Worm (Caenorhabditis elegans): Measurements from ENCODE around the gene nspa-8.

Gene nspa-8

DNA sequence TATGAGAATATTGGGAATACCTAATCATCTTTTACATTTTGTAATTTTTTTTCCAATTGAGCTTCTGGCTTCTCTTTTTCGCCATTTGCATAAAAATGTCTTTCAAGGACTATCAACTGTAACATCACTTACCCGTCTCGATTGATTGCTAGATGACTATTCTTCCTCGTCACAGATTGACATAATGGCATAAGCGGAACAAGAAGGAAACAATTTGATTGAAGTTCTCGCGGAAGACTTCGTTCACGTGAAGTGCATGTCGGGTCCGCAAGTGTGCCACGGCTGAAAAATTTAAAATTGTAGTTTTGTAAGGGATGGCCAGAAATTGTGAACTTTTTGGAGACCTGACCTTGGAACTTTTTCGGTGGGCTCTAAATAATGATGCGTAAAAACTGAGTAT lies 26.9 kb upstream of the nspa-8 start:
- TF ChIP-seq R02D3.7 (tag; optimal IDR thresholded peaks at IDR 0.05) = no peak
- TF ChIP-seq unc-39 (tag; optimal IDR thresholded peaks at IDR 0.05) = no peak
- TF ChIP-seq elt-2 (tag; optimal IDR thresholded peaks at IDR 0.05) = no peak
- no peak for TF ChIP-seq mdl-1 (tag; optimal IDR thresholded peaks at IDR 0.05)
- no peak for TF ChIP-seq fkh-10 (GFP tag; optimal IDR thresholded peaks at IDR 0.05)
- no peak for TF ChIP-seq ceh-28 (tag; optimal IDR thresholded peaks at IDR 0.05)
- no peak for TF ChIP-seq aly-2 (tag; optimal IDR thresholded peaks at IDR 0.05)
- TF ChIP-seq ceh-82 (tag; optimal IDR thresholded peaks at IDR 0.05) = no peak
- no peak for TF ChIP-seq egl-27 (tag; optimal IDR thresholded peaks at IDR 0.05)
- no peak for TF ChIP-seq nfya-1 (tag; optimal IDR thresholded peaks at IDR 0.05; ENCODE audit: insufficient read depth)
- TF ChIP-seq mml-1 (tag; optimal IDR thresholded peaks at IDR 0.05) = no peak
- TF ChIP-seq unc-62 (GFP tag; optimal IDR thresholded peaks at IDR 0.05) = no peak
- TF ChIP-seq nhr-23 (tag; optimal IDR thresholded peaks at IDR 0.05) = no peak
- TF ChIP-seq nhr-67 (tag; optimal IDR thresholded peaks at IDR 0.05) = no peak

DNA sequence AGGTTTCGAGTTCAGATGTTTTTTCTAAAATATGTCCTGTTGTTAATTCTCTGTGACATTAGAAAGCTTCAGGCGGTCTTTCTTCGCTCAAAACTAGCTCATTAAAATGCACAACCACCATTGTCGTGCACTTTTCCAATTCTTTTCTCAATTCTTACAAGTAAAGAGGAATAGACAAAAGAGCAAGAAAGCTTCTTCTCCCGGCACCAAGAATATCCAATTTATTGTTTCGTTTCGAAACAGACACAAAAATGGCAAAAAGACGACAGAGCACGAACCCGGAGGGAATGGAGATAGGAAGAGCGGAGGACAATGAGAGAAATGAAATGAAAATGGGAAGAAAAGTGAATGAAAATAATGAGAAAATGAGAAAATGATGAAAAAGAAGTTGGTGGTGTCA lies 25.8 kb upstream of the nspa-8 start:
- TF ChIP-seq tbx-2 (tag; optimal IDR thresholded peaks at IDR 0.05) (no peak), elt-3 (tag; optimal IDR thresholded peaks at IDR 0.05) (no peak), lsy-12 (tag; optimal IDR thresholded peaks at IDR 0.05) (no peak), elt-1 (tag; optimal IDR thresholded peaks at IDR 0.05) (no peak), nhr-11 (tag; optimal IDR thresholded peaks at IDR 0.05) (no peak)

DNA sequence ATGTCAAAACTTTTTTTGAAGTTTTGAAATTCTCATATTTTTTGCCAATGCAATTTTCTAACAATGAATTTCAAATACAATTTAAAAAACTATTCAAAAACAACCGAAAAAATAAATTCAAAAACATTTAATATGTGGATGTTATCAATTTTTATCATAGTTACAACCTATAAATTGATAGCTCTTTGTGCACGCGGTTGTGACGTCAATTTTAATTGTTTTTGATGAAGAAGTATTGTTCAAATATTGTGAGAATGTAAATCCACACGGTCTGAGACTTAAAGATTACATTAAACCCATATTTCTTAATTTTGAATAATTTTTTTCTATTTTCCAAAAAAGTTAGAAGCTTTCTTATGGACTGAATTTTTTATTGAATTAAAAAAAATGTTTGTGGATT lies 25.1 kb upstream of the nspa-8 start:
- TF ChIP-seq pqm-1 (tag; optimal IDR thresholded peaks at IDR 0.05) (peak; percentile 7), ceh-82 (tag; optimal IDR thresholded peaks at IDR 0.05) (no peak), elt-2 (tag; optimal IDR thresholded peaks at IDR 0.05) (peak; percentile 34), mml-1 (tag; optimal IDR thresholded peaks at IDR 0.05) (no peak)

DNA sequence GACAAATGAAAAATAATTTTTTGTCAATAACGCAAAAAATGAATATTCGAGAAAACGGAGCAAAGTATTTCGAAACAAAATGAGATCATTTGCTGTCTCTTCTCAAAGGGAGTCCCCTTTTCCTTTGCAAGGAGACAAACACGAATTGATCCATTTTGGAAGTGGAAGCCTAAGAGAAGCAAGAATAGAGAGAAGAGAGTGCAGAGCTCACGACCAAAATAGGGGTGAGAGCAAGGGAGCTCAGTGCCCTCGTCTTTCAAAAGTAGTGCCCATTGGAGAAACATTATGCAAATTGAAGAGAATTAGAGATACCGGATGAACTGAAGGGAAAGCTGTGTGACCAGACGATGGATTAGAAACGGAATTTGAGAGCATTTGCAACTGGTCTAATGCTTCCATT lies 24.4 kb upstream of the nspa-8 start:
- TF ChIP-seq lin-39 (tag; optimal IDR thresholded peaks at IDR 0.05) (peak; percentile 84), nfya-1 (tag; optimal IDR thresholded peaks at IDR 0.05; ENCODE audit: insufficient read depth) (peak; percentile 55), lin-15B (tag; optimal IDR thresholded peaks at IDR 0.05) (peak; percentile 16), ZK546.5 (tag; optimal IDR thresholded peaks at IDR 0.05) (no peak), mml-1 (tag; optimal IDR thresholded peaks at IDR 0.05) (no peak), nhr-76 (tag; optimal IDR thresholded peaks at IDR 0.05) (no peak), jun-1 (tag; optimal IDR thresholded peaks at IDR 0.05) (no peak), tbx-2 (tag; optimal IDR thresholded peaks at IDR 0.05) (peak; percentile 2), hmg-11 (tag; optimal IDR thresholded peaks at IDR 0.05) (peak; percentile 60), nhr-77 (tag; optimal IDR thresholded peaks at IDR 0.05) (no peak)

DNA sequence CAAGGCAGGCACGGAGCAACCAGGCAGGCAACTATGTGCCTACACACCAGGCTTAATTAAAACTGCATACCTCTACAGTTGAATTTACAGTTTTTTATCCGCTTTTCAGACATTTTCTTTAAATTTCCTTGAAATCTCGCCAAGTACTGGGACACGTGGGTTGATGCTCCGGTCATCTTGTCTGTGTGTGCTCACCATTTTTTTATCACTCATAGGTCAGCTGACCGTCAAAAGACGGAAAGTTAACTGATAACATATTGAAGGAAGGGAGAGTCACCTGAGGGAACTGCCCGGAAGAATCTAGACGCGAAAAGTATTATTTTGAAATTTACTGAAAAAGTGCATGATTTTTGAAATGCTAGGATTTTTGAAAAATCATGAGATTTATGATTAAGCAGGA lies 23.7 kb upstream of the nspa-8 start:
- TF ChIP-seq pha-4 (tag; optimal IDR thresholded peaks at IDR 0.05) (peak; percentile 41), fos-1 (tag; optimal IDR thresholded peaks at IDR 0.05) (no peak), nhr-11 (tag; optimal IDR thresholded peaks at IDR 0.05) (no peak), elt-2 (tag; optimal IDR thresholded peaks at IDR 0.05) (peak; percentile 87), ZK546.5 (tag; optimal IDR thresholded peaks at IDR 0.05) (no peak), ceh-16 (tag; optimal IDR thresholded peaks at IDR 0.05) (no peak), ama-1 (optimal IDR thresholded peaks at IDR 0.05) (peak; percentile 68), pqm-1 (tag; optimal IDR thresholded peaks at IDR 0.05) (peak; percentile 82)

DNA sequence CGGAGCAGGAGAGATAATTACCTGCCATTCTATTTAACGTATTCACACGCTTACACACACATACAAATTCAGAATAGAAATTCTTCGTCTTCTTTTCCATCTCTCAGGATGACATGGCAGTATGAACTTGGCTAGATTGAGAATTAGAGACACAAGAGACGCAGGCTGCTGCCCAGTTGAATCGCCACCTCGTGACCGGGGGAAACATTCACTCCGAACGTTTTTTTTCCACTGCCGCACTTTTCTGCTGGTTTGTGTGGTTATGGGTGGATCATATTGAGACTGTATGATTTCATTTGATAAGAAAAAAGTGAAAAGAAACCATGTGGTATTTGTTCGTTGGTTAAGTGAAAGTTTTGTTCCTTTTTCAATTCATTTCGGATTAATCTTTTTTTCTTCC lies 22.8 kb upstream of the nspa-8 start:
- TF ChIP-seq lin-39 (tag; optimal IDR thresholded peaks at IDR 0.05) (peak; percentile 54), egl-5 (tag; optimal IDR thresholded peaks at IDR 0.05) (no peak), nhr-23 (tag; optimal IDR thresholded peaks at IDR 0.05) (peak; percentile 85), snpc-4 (tag; optimal IDR thresholded peaks at IDR 0.05) (peak; percentile 70), fkh-10 (GFP tag; optimal IDR thresholded peaks at IDR 0.05) (no peak), nhr-43 (tag; optimal IDR thresholded peaks at IDR 0.05; ENCODE audit: poor library complexity, severe bottlenecking) (peak; percentile 88), nfya-1 (tag; optimal IDR thresholded peaks at IDR 0.05; ENCODE audit: insufficient read depth) (peak; percentile 59), nhr-25 (tag; optimal IDR thresholded peaks at IDR 0.05) (peak; percentile 70), ceh-9 (tag; optimal IDR thresholded peaks at IDR 0.05) (no peak), tbx-2 (tag; optimal IDR thresholded peaks at IDR 0.05) (peak; percentile 9), pha-4 (tag; optimal IDR thresholded peaks at IDR 0.05) (peak; percentile 81), ztf-11 (tag; optimal IDR thresholded peaks at IDR 0.05) (no peak), nhr-11 (tag; optimal IDR thresholded peaks at IDR 0.05) (no peak), skn-1 (tag; optimal IDR thresholded peaks at IDR 0.05) (no peak), lsy-12 (tag; optimal IDR thresholded peaks at IDR 0.05) (peak; percentile 51), ztf-4 (tag; optimal IDR thresholded peaks at IDR 0.05) (no peak), elt-2 (tag; optimal IDR thresholded peaks at IDR 0.05) (peak; percentile 78), R02D3.7 (tag; optimal IDR thresholded peaks at IDR 0.05) (no peak), pqm-1 (tag; optimal IDR thresholded peaks at IDR 0.05) (peak; percentile 63), lin-15B (tag; optimal IDR thresholded peaks at IDR 0.05) (peak; percentile 5), hmg-11 (tag; optimal IDR thresholded peaks at IDR 0.05) (peak; percentile 54), elt-3 (tag; optimal IDR thresholded peaks at IDR 0.05) (peak in 2 of 3 experiments; percentile 67 to 83), mdl-1 (tag; optimal IDR thresholded peaks at IDR 0.05) (peak; percentile 43), jun-1 (tag; optimal IDR thresholded peaks at IDR 0.05) (peak; percentile 25), fos-1 (tag; optimal IDR thresholded peaks at IDR 0.05) (no peak), ama-1 (optimal IDR thresholded peaks at IDR 0.05) (peak; percentile 53)
